Worm (Caenorhabditis elegans): ENCODE data around the gene daf-12.
A peak's percentile ranks its signal among the peaks of the same experiment; 100 is the strongest.

The daf-12 gene

DNA sequence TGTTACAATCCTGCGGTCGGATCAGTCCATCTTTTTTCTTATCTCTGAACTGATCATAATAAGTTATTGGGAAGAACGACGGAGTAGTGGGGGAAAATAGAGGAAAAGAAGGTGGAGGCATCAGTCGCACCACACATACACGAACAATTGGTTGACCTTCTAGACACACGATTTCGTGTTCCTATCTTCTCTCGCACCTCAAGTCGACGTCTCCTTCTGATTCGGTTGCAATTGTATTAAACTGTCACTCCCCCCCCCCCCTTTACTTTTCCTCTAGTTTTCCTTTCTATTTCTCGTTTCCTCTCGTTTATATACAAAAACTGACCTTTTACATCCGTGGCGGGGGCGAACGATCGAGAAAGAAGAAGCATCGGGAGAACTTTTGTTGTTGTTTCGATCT lies 55.5 kb downstream of the daf-12 start:
- TF ChIP-seq tbx-7 (tag; optimal IDR thresholded peaks at IDR 0.05), result no peak
- no peak for TF ChIP-seq hlh-30 (tag; optimal IDR thresholded peaks at IDR 0.05; ENCODE audit: insufficient read depth)
- TF ChIP-seq unc-55 (GFP tag; optimal IDR thresholded peaks at IDR 0.05), result peak; percentile 7
- no peak for TF ChIP-seq dmd-4 (tag; optimal IDR thresholded peaks at IDR 0.05; ENCODE audit: borderline replicate concordance)
- TF ChIP-seq che-1 (tag; optimal IDR thresholded peaks at IDR 0.05), result no peak
- no peak for TF ChIP-seq F13H6.1 (tag; optimal IDR thresholded peaks at IDR 0.05)

DNA sequence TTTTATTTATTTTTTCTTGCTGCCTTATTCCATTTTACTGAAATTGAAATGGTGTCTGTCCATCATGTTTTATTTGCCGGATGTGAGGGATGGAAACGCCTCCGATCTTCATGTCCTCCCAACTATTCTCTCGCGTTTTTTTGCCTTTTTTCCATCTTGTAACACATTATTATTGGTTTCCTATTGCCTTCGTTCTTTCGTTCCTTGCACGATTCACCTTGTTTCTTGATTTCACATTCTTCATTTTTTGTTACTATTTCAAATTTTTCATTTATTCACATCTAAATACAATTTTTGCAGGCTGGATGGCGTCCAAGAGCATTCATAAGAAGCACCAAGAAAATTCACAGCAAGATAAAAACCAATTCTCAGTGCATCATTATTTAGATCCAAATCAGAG lies 55.9 kb downstream of the daf-12 start, which contains the start of gene yap-1:
Gene yap-1 (plus strand): TSS at position 301 of the 400 bp plus-strand sequence.
- TF ChIP-seq ceh-2 (tag; optimal IDR thresholded peaks at IDR 0.05), result no peak
- no peak for TF ChIP-seq ref-2 (tag; optimal IDR thresholded peaks at IDR 0.05)
- TF ChIP-seq elt-4 (tag; optimal IDR thresholded peaks at IDR 0.05), result no peak
- no peak for TF ChIP-seq ztf-16 (tag; optimal IDR thresholded peaks at IDR 0.05)
- no peak for TF ChIP-seq pat-9 (tag; optimal IDR thresholded peaks at IDR 0.05)
- no peak for TF ChIP-seq unc-86 (tag; optimal IDR thresholded peaks at IDR 0.05)
- TF ChIP-seq dve-1 (tag; optimal IDR thresholded peaks at IDR 0.05), result no peak
- TF ChIP-seq tbx-7 (tag; optimal IDR thresholded peaks at IDR 0.05), result no peak
- TF ChIP-seq unc-3 (GFP tag; conservative IDR thresholded peaks at IDR 0.05), result no peak
- no peak for TF ChIP-seq unc-3 (tag; optimal IDR thresholded peaks at IDR 0.05)
- TF ChIP-seq ceh-24 (tag; optimal IDR thresholded peaks at IDR 0.05), result no peak
- no peak for TF ChIP-seq nfya-1 (tag; optimal IDR thresholded peaks at IDR 0.05)
- TF ChIP-seq sox-4 (tag; optimal IDR thresholded peaks at IDR 0.05), result no peak
- no peak for TF ChIP-seq rnt-1 (tag; optimal IDR thresholded peaks at IDR 0.05)
- TF ChIP-seq hlh-15 (tag; optimal IDR thresholded peaks at IDR 0.05), result no peak
- TF ChIP-seq Y22D7AL.16 (tag; optimal IDR thresholded peaks at IDR 0.05), result no peak

DNA sequence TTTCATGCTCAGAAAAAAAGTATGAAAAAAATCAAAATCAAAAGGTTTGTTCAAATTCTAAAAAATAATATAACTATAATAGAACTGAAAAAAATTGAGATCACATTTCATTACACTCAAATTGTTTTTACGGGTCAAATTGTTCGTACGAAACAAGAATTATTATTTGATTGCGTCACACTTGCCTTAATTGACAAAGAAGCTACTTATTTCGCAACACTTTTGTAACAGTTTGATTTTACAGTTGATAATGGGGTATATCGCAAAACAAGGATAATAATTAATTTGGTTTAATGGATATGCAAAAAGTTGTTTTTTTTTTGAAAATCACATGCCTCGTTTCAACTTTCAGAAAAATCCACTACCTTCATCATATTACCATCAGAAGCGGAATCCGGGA lies 56.3 kb downstream of the daf-12 start:
- no peak for TF ChIP-seq sdc-2 (tag; optimal IDR thresholded peaks at IDR 0.05)
- TF ChIP-seq unc-3 (GFP tag; conservative IDR thresholded peaks at IDR 0.05), result no peak
- TF ChIP-seq unc-3 (tag; optimal IDR thresholded peaks at IDR 0.05), result no peak
- TF ChIP-seq sox-2 (GFP tag; IDR thresholded peaks at IDR 0.05), result no peak
- TF ChIP-seq pha-2 (tag; optimal IDR thresholded peaks at IDR 0.05), result no peak
- no peak for TF ChIP-seq ceh-2 (tag; optimal IDR thresholded peaks at IDR 0.05)
- no peak for TF ChIP-seq che-1 (tag; optimal IDR thresholded peaks at IDR 0.05)
- TF ChIP-seq sox-4 (tag; optimal IDR thresholded peaks at IDR 0.05), result no peak
- TF ChIP-seq npax-4 (tag; optimal IDR thresholded peaks at IDR 0.05), result no peak
- TF ChIP-seq pros-1 (tag; optimal IDR thresholded peaks at IDR 0.05), result no peak
- no peak for TF ChIP-seq ref-2 (tag; optimal IDR thresholded peaks at IDR 0.05)
- no peak for TF ChIP-seq rnt-1 (tag; optimal IDR thresholded peaks at IDR 0.05)
- no peak for TF ChIP-seq F13H6.1 (tag; optimal IDR thresholded peaks at IDR 0.05)
- TF ChIP-seq ceh-18 (tag; optimal IDR thresholded peaks at IDR 0.05), result no peak
- no peak for TF ChIP-seq K09A11.1 (tag; optimal IDR thresholded peaks at IDR 0.05; ENCODE audit: insufficient read depth)
- TF ChIP-seq nhr-232 (tag; optimal IDR thresholded peaks at IDR 0.05), result no peak
- no peak for TF ChIP-seq unc-42 (tag; optimal IDR thresholded peaks at IDR 0.05)
- no peak for TF ChIP-seq dmd-4 (tag; optimal IDR thresholded peaks at IDR 0.05; ENCODE audit: borderline replicate concordance)
- no peak for TF ChIP-seq dve-1 (tag; optimal IDR thresholded peaks at IDR 0.05)

DNA sequence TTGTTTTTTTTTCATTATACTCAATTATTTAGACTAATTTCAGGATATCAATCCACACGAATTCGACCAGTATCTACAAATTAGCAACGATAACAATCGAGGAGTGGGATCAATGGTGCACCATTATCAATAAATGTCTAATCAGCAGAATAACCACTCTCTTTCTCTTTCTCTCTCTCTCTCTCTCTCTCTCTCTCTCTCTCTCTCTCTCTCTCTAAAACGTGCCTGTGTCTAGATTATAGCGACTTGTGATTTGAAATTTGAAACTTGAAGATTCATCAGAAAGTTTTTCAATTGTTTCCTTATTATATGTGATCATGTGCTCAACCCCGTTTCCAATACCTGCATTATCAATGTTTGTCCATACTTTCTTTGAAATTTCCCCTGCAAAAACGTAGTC lies 58.5 kb downstream of the daf-12 start:
- TF ChIP-seq nhr-11 (tag; optimal IDR thresholded peaks at IDR 0.05) (no peak), ceh-2 (tag; optimal IDR thresholded peaks at IDR 0.05) (no peak), elt-2 (tag; optimal IDR thresholded peaks at IDR 0.05) (peak; percentile 78)

DNA sequence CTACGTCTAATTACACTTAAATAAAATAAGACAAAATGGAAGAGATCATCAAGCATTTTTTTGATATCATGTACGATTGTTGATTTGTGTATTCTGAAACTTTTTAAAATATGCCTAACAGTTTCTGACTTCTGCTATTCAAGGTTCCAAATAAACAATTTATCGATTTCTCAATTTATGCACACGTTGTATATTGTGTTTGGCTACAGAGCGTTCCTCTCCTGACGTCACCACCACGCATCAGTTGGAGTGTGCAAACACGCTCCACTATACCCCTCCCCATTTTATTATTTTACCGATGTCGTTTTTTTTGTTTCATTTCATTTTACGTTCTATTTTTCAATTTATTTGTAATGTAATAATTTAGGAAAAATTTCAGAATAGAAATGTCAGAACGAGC lies 59.2 kb downstream of the daf-12 start, which contains the start of gene plpp-1.3:
Gene plpp-1.3 (plus strand): TSS at position 380 of the 400 bp plus-strand sequence.
- TF ChIP-seq elt-2 (tag; optimal IDR thresholded peaks at IDR 0.05) (peak; percentile 16), pax-1 (tag; optimal IDR thresholded peaks at IDR 0.05) (peak; percentile 27), madf-2 (tag; optimal IDR thresholded peaks at IDR 0.05) (no peak), ceh-19 (GFP tag; optimal IDR thresholded peaks at IDR 0.05) (no peak)

Measured in whole organism, late embryonic.